Worm (Caenorhabditis elegans): ENCODE measurements around the gene gei-3.

- TF ChIP-seq him-1 (tag; optimal IDR thresholded peaks at IDR 0.05) (no peak), W03F9.2 (tag; optimal IDR thresholded peaks at IDR 0.05) (no peak)
These were observed 63.8 kb downstream of the gei-3 start, which contains the start of gene pgp-14 for ce11 chrX:12749530-12750240.
